Fruit fly (Drosophila melanogaster) whole organism, embryonic: Measurements from ENCODE around the gene dbe.

ENCODE experiments used
- BEAF-32 ChIP-seq: fragments of 200-800 bp; sonication (Bioruptor generic); optimal IDR thresholded peaks from 3 replicates; lab custom pipeline; 2017; ENCODE audit warnings: missing biosample characterization, missing genetic modification characterization, mild to moderate bottlenecking, moderate library complexity, missing genetic modification reagents
- CG10209 ChIP-seq: fragments of 200-800 bp; sonication (Bioruptor generic); optimal IDR thresholded peaks from 3 replicates; lab custom pipeline; 2017; ENCODE audit warnings: missing biosample characterization, mild to moderate bottlenecking, missing genetic modification characterization, missing genetic modification reagents
- CG1024 ChIP-seq: fragments of 200-800 bp; sonication (Bioruptor generic); IDR thresholded peaks from 2 replicates; pipeline ENCODE4 v1.3.6; 2022; ENCODE audit warnings: missing biosample characterization, missing genetic modification characterization
- CG10267 ChIP-seq: fragments of 200-800 bp; sonication (Bioruptor generic); optimal IDR thresholded peaks from 2 replicates; lab custom pipeline; 2018; ENCODE audit warnings: missing biosample characterization, mild to moderate bottlenecking, missing genetic modification characterization, moderate library complexity
- CG11504 ChIP-seq: fragments of 200-800 bp; sonication (Bioruptor generic); optimal IDR thresholded peaks from 3 replicates; lab custom pipeline; 2019; ENCODE audit warnings: missing biosample characterization, mild to moderate bottlenecking, missing genetic modification characterization, moderate library complexity
- CG11723 ChIP-seq: fragments of 200-800 bp; sonication (Bioruptor generic); optimal IDR thresholded peaks from 2 replicates; lab custom pipeline; 2017; ENCODE audit warnings: missing biosample characterization, mild to moderate bottlenecking, missing genetic modification characterization
- CG13624 ChIP-seq: fragments of 200-800 bp; sonication (Bioruptor generic); optimal IDR thresholded peaks from 2 replicates; lab custom pipeline; 2016; ENCODE audit warnings: missing biosample characterization, missing genetic modification characterization
- CG14441 ChIP-seq: fragments of 200-800 bp; sonication (Bioruptor generic); IDR thresholded peaks from 2 replicates; pipeline ENCODE4 v1.3.6; 2022; ENCODE audit warnings: missing biosample characterization, missing genetic modification characterization
- CG15479 ChIP-seq: fragments of 200-800 bp; sonication (Bioruptor generic); optimal IDR thresholded peaks from 3 replicates; lab custom pipeline; 2019; ENCODE audit warnings: missing biosample characterization, mild to moderate bottlenecking, missing genetic modification characterization, moderate library complexity
- CG17802 ChIP-seq: fragments of 200-800 bp; sonication (Bioruptor generic); optimal IDR thresholded peaks from 2 replicates; lab custom pipeline; 2018; ENCODE audit warnings: missing biosample characterization, mild to moderate bottlenecking, missing genetic modification characterization, moderate library complexity
- CG2678 ChIP-seq: fragments of 200-800 bp; sonication (Bioruptor generic); optimal IDR thresholded peaks from 3 replicates; lab custom pipeline; 2019; ENCODE audit warnings: missing biosample characterization, mild to moderate bottlenecking, missing genetic modification characterization, moderate library complexity
- CG3847 ChIP-seq: fragments of 200-800 bp; sonication (Bioruptor generic); IDR thresholded peaks from 2 replicates; pipeline ENCODE4 v1.3.6; 2022; ENCODE audit warnings: missing biosample characterization, missing genetic modification characterization
- CG4854 ChIP-seq: fragments of 200-800 bp; sonication (Bioruptor generic); optimal IDR thresholded peaks from 2 replicates; lab custom pipeline; 2016; ENCODE audit warnings: missing biosample characterization, missing genetic modification characterization, inconsistent platforms
- CG5180 ChIP-seq: fragments of 200-800 bp; sonication (Bioruptor generic); optimal IDR thresholded peaks from 3 replicates; lab custom pipeline; 2017; ENCODE audit warnings: missing biosample characterization, missing genetic modification characterization, mild to moderate bottlenecking, moderate library complexity, missing genetic modification reagents
- CG7839 ChIP-seq: fragments of 200-800 bp; sonication (Bioruptor generic); optimal IDR thresholded peaks from 3 replicates; lab custom pipeline; 2018; ENCODE audit warnings: missing biosample characterization, mild to moderate bottlenecking, missing genetic modification characterization, moderate library complexity
- CG8281 ChIP-seq: fragments of 200-800 bp; sonication (Bioruptor generic); optimal IDR thresholded peaks from 2 replicates; lab custom pipeline; 2018; ENCODE audit warnings: missing biosample characterization, mild to moderate bottlenecking, missing genetic modification characterization, moderate library complexity
- CG8765 ChIP-seq: fragments of 200-800 bp; sonication (Bioruptor generic); IDR thresholded peaks from 2 replicates; pipeline ENCODE4 v1.3.6; 2022; ENCODE audit warnings: missing biosample characterization, missing genetic modification characterization
- CG8924 ChIP-seq: fragments of 200-800 bp; optimal IDR thresholded peaks from 3 replicates; lab custom pipeline; 2019; ENCODE audit warnings: missing biosample characterization, mild to moderate bottlenecking, missing genetic modification characterization, moderate library complexity
- D ChIP-seq, 2 experiments: fragments of 200-800 bp in 1 of 2; fragments of >200 bp in 1 of 2; sonication (Bioruptor generic) in 1 of 2; optimal IDR thresholded peaks; 2 replicates in 1 of 2; 3 replicates in 1 of 2; lab custom pipeline; 2017; ENCODE audit warnings: mild to moderate bottlenecking in 1 of 2, missing biosample characterization in 1 of 2, missing genetic modification characterization in 1 of 2, missing genetic modification reagents in 1 of 2
- Dad ChIP-seq: fragments of 200-800 bp; sonication (Bioruptor generic); optimal IDR thresholded peaks from 3 replicates; lab custom pipeline; 2016; ENCODE audit warnings: missing biosample characterization, missing genetic modification characterization
- E2f1 ChIP-seq: fragments of 200-800 bp; sonication (Bioruptor generic); IDR thresholded peaks from 2 replicates; pipeline ENCODE4 v1.3.6; 2022; ENCODE audit warnings: missing biosample characterization, missing genetic modification characterization
- Eip74EF ChIP-seq, 2 experiments: fragments of 200-800 bp in 1 of 2; fragments of >200 bp in 1 of 2; sonication (Bioruptor generic) in 1 of 2; optimal IDR thresholded peaks; 2 replicates each; lab custom pipeline; 2017 to 2019; ENCODE audit warnings: missing biosample characterization in 2 of 2, missing genetic modification characterization in 2 of 2, mild to moderate bottlenecking in 1 of 2, moderate library complexity in 1 of 2
- GATAe ChIP-seq: fragments of 200-800 bp; sonication (Bioruptor generic); conservative IDR thresholded peaks from 2 replicates; pipeline ENCODE4 v1.3.6; 2022; ENCODE audit warnings: missing biosample characterization, missing genetic modification characterization
- Gsc ChIP-seq: fragments of 200-800 bp; sonication (Bioruptor generic); IDR thresholded peaks from 2 replicates; pipeline ENCODE4 v1.3.6; 2022; ENCODE audit warnings: missing biosample characterization, missing genetic modification characterization
- HHEX ChIP-seq: fragments of 200-800 bp; sonication (Bioruptor generic); optimal IDR thresholded peaks from 3 replicates; lab custom pipeline; 2017; ENCODE audit warnings: missing biosample characterization, mild to moderate bottlenecking, missing genetic modification characterization, missing genetic modification reagents
- Hr51 ChIP-seq, 2 experiments: fragments of 200-800 bp; sonication (Bioruptor generic); optimal IDR thresholded peaks; 2 replicates in 1 of 2; 3 replicates in 1 of 2; lab custom pipeline; 2016 to 2018; ENCODE audit warnings: missing biosample characterization in 2 of 2, missing genetic modification characterization in 2 of 2, mild to moderate bottlenecking in 1 of 2, moderate library complexity in 1 of 2
- Nf-YB ChIP-seq: fragments of 200-800 bp; sonication (Bioruptor generic); optimal IDR thresholded peaks from 3 replicates; lab custom pipeline; 2019; ENCODE audit warnings: missing biosample characterization, mild to moderate bottlenecking, missing genetic modification characterization, moderate library complexity
- Nf-YC ChIP-seq: fragments of 200-800 bp; optimal IDR thresholded peaks from 3 replicates; lab custom pipeline; 2019; ENCODE audit warnings: missing biosample characterization, mild to moderate bottlenecking, missing genetic modification characterization, moderate library complexity
- Optix ChIP-seq: fragments of 200-800 bp; sonication (Bioruptor generic); IDR thresholded peaks from 3 replicates; pipeline ENCODE4 v1.3.6; 2022; ENCODE audit warnings: missing biosample characterization, missing genetic modification characterization
- Poxn ChIP-seq: fragments of 200-800 bp; sonication (Bioruptor generic); IDR thresholded peaks from 2 replicates; pipeline ENCODE4 v1.3.6; 2022; ENCODE audit warnings: missing biosample characterization, missing genetic modification characterization
- Sry-δ ChIP-seq: fragments of 200-800 bp; sonication (Bioruptor generic); optimal IDR thresholded peaks from 2 replicates; lab custom pipeline; 2016; ENCODE audit warnings: missing biosample characterization, missing genetic modification characterization
- bab2 ChIP-seq: fragments of 200-800 bp; sonication (Bioruptor generic); optimal IDR thresholded peaks from 2 replicates; lab custom pipeline; 2016; ENCODE audit warnings: missing biosample characterization, missing genetic modification characterization
- cad ChIP-seq: fragments of >200 bp; optimal IDR thresholded peaks from 2 replicates; lab custom pipeline; 2017; ENCODE audit warnings: missing biosample characterization, missing genetic modification characterization
- cwo ChIP-seq: fragments of 200-800 bp; sonication (Bioruptor generic); optimal IDR thresholded peaks from 3 replicates; lab custom pipeline; 2017; ENCODE audit warnings: missing biosample characterization, missing genetic modification characterization, mild to moderate bottlenecking, moderate library complexity, missing genetic modification reagents
- emc ChIP-seq: fragments of 200-800 bp; sonication (Bioruptor generic); optimal IDR thresholded peaks from 2 replicates; lab custom pipeline; 2016; ENCODE audit warnings: missing biosample characterization, missing genetic modification characterization
- exex ChIP-seq: fragments of 200-800 bp; sonication (Bioruptor generic); optimal IDR thresholded peaks from 4 replicates; lab custom pipeline; 2018; ENCODE audit warnings: missing biosample characterization, mild to moderate bottlenecking, missing genetic modification characterization, moderate library complexity
- hkb ChIP-seq, 2 experiments: fragments of 200-800 bp in 1 of 2; fragments of >200 bp in 1 of 2; sonication (Bioruptor generic) in 1 of 2; IDR thresholded peaks in 1 of 2; optimal IDR thresholded peaks in 1 of 2; 2 replicates each; pipeline versions ENCODE4 v1.3.6 to Lab custom; 2017 to 2022; ENCODE audit warnings: missing biosample characterization in 1 of 2, missing genetic modification characterization in 1 of 2
- kay ChIP-seq: fragments of 200-800 bp; sonication (Bioruptor generic); optimal IDR thresholded peaks from 2 replicates; lab custom pipeline; 2016; ENCODE audit warnings: missing biosample characterization, missing genetic modification characterization
- p53 ChIP-seq: fragments of 200-800 bp; sonication (Bioruptor generic); optimal IDR thresholded peaks from 2 replicates; lab custom pipeline; 2016; ENCODE audit warnings: missing biosample characterization, missing genetic modification characterization
- pan ChIP-seq, 4 experiments: fragments of >200 bp in 3 of 4; fragments of 200-800 bp in 1 of 4; sonication (Bioruptor generic) in 1 of 4; optimal IDR thresholded peaks in 3 of 4; IDR thresholded peaks in 1 of 4; 2 replicates each; pipeline versions ENCODE4 v1.3.6 to Lab custom; 2017 to 2022; ENCODE audit warnings: missing biosample characterization in 2 of 4, missing genetic modification characterization in 2 of 4, mixed read lengths in 1 of 4
- psq ChIP-seq: fragments of 200-800 bp; sonication (Bioruptor generic); optimal IDR thresholded peaks from 2 replicates; lab custom pipeline; 2017; ENCODE audit warnings: missing biosample characterization, missing genetic modification characterization
- ranshi ChIP-seq: fragments of 200-800 bp; sonication (Bioruptor generic); IDR thresholded peaks from 2 replicates; pipeline ENCODE4 v1.3.6; 2022; ENCODE audit warnings: missing biosample characterization, missing genetic modification characterization
- sc ChIP-seq, 3 experiments: fragments of >200 bp in 2 of 3; fragments of 200-800 bp in 1 of 3; sonication (Bioruptor generic) in 1 of 3; optimal IDR thresholded peaks; 2 replicates in 2 of 3; 3 replicates in 1 of 3; lab custom pipeline; 2017; ENCODE audit warnings: mild to moderate bottlenecking in 1 of 3, missing biosample characterization in 1 of 3, missing genetic modification characterization in 1 of 3, missing genetic modification reagents in 1 of 3
- scrt ChIP-seq: fragments of 200-800 bp; sonication (Bioruptor generic); optimal IDR thresholded peaks from 2 replicates; lab custom pipeline; 2018; ENCODE audit warnings: missing biosample characterization, mild to moderate bottlenecking, missing genetic modification characterization, moderate library complexity
- tin ChIP-seq: fragments of 200-800 bp; sonication (Bioruptor generic); optimal IDR thresholded peaks from 3 replicates; lab custom pipeline; 2016; ENCODE audit warnings: missing biosample characterization, missing genetic modification characterization
- ttk ChIP-seq: fragments of 200-800 bp; sonication (Bioruptor generic); IDR thresholded peaks from 2 replicates; pipeline ENCODE4 v2.1.2; 2022; ENCODE audit warnings: missing biosample characterization, missing genetic modification characterization

The dbe gene

DNA sequence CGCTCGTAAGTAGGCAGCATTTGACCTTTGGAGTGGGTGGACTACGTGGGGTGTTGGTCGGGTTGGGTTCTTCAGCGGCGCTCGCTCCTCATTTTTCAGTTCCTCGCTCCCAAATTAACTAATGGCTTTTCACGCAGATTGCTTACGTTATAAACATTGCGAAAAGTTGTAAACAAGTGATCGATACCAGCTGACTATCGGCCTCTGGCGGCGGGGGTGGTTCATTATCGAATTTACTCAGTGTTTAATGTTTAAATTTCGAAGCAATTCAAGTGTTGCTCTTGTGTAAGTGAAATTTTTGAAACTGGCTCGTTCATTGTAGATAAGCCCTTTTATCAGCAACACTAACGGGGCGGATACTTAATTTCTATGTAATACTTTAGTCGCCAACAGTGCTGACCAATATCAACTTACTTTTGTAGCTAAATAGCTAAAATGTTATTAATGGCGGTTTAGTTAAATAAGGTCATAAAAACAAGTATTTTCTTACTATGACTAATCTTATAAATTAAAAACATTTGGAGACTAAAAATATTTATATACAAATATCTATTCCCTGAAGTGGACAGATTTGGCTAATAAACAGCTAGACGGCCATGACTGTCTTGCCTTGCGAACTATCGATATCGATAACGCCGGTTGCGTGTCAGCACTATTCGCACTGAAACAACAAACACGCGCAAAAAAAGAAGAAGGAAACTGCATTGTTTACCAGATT lies 50.2 kb downstream of the dbe start, which contains the start of the genes PGAP2 and Clp (continued):
- no peak for TF ChIP-seq scrt
- TF ChIP-seq CG10209: peak; percentile 66
- peak; percentile 51 for TF ChIP-seq Nf-YB (GFP tag; lab: Kevin White, UChicago)
- TF ChIP-seq CG8765 (GFP tag; lab: Robert Waterston, UW): peak; percentile 52; the same call in 1 of the 2 replicates
- no peak for TF ChIP-seq cad (GFP tag; lab: Kevin White, UChicago)
- peak; percentile 79 for TF ChIP-seq CG3847
- peak; percentile 20 for TF ChIP-seq CG13624 (GFP tag; lab: Kevin White, UChicago)
- peak; percentile 80 for TF ChIP-seq CG2678 (tag; lab: Kevin White, UChicago)
- TF ChIP-seq sc (optimal IDR thresholded peaks at IDR 0.05; lab: Kevin White, UChicago): no peak
- peak; percentile 45 for TF ChIP-seq sc (GFP tag; optimal IDR thresholded peaks at IDR 0.05; lab: Kevin White, UChicago)
- peak; percentile 46 for TF ChIP-seq CG5180 (GFP tag; lab: Kevin White, UChicago)
- TF ChIP-seq pan (optimal IDR thresholded peaks at IDR 0.05; lab: Kevin White, UChicago): no peak
- peak in 1 of 2 experiments; percentile 71 for TF ChIP-seq pan (GFP tag; optimal IDR thresholded peaks at IDR 0.05 in 1 of 2, IDR thresholded peaks at IDR 0.05 in 1 of 2)
- peak; percentile 53 for TF ChIP-seq exex (tag; lab: Kevin White, UChicago)
- TF ChIP-seq CG10267 (tag; lab: Kevin White, UChicago): peak; percentile 70
- no peak for TF ChIP-seq GATAe (GFP tag; lab: Robert Waterston, UW)
- no peak for TF ChIP-seq p53 (GFP tag; lab: Kevin White, UChicago)
- TF ChIP-seq CG8281 (tag; lab: Kevin White, UChicago): peak; percentile 29
- peak; percentile 43; the same call in 1 of the 2 replicates for TF ChIP-seq CG1024 (GFP tag; lab: Robert Waterston, UW)
- peak; percentile 23; the same call in 1 of the 2 replicates for TF ChIP-seq Poxn
- TF ChIP-seq CG17802 (tag; lab: Kevin White, UChicago): peak; percentile 24
- TF ChIP-seq CG11504 (tag; lab: Kevin White, UChicago): peak; percentile 80
- TF ChIP-seq hkb (optimal IDR thresholded peaks at IDR 0.05; lab: Kevin White, UChicago): no peak
- peak; percentile 58; the same call in 1 of the 2 replicates for TF ChIP-seq hkb (GFP tag; IDR thresholded peaks at IDR 0.05; lab: Robert Waterston, UW)
- TF ChIP-seq Optix: no peak; the same call in 2 of the 3 replicates
- TF ChIP-seq CG14441: peak; percentile 76
- TF ChIP-seq kay (GFP tag; lab: Kevin White, UChicago): peak; percentile 43
- TF ChIP-seq emc (GFP tag; lab: Kevin White, UChicago): peak; percentile 13
- TF ChIP-seq bab2: peak; percentile 57
- peak; percentile 77 for TF ChIP-seq Sry-δ
- TF ChIP-seq D (optimal IDR thresholded peaks at IDR 0.05; lab: Kevin White, UChicago): no peak
- peak; percentile 41 for TF ChIP-seq D (GFP tag; optimal IDR thresholded peaks at IDR 0.05; lab: Kevin White, UChicago)
- TF ChIP-seq CG15479 (GFP tag; lab: Kevin White, UChicago): peak; percentile 26
- TF ChIP-seq CG11723 (GFP tag; lab: Kevin White, UChicago): peak; percentile 26
- TF ChIP-seq E2f1 (GFP tag; lab: Robert Waterston, UW): peak; percentile 80
- peak; percentile 77 for TF ChIP-seq CG8924 (tag; lab: Kevin White, UChicago)
- peak in 1 of 2 experiments; percentile 11 for TF ChIP-seq Hr51 (GFP tag; optimal IDR thresholded peaks at IDR 0.05; lab: Kevin White, UChicago)
- no peak for TF ChIP-seq Eip74EF (GFP tag; optimal IDR thresholded peaks at IDR 0.05; lab: Kevin White, UChicago)
- peak; percentile 20 for TF ChIP-seq CG4854 (GFP tag; lab: Kevin White, UChicago)
- TF ChIP-seq Dad (GFP tag; lab: Kevin White, UChicago): no peak
- peak; percentile 69 for TF ChIP-seq ranshi
- peak; percentile 77 for TF ChIP-seq BEAF-32 (GFP tag; lab: Kevin White, UChicago)
- peak; percentile 64 for TF ChIP-seq Nf-YC (tag; lab: Kevin White, UChicago)
- peak; percentile 6 for TF ChIP-seq HHEX (GFP tag; lab: Kevin White, UChicago)
- TF ChIP-seq tin (GFP tag; lab: Kevin White, UChicago): peak; percentile 73
- no peak for TF ChIP-seq Gsc (GFP tag; lab: Robert Waterston, UW)
- TF ChIP-seq cwo (GFP tag; lab: Kevin White, UChicago): peak; percentile 38
- peak; percentile 81 for TF ChIP-seq CG7839 (tag; lab: Kevin White, UChicago)
- TF ChIP-seq psq (GFP tag; lab: Kevin White, UChicago): no peak
- peak; percentile 72 for TF ChIP-seq ttk (GFP tag; lab: Robert Waterston, UW)
